Worm (Caenorhabditis elegans): ENCODE data around the gene srz-5.

DNA sequence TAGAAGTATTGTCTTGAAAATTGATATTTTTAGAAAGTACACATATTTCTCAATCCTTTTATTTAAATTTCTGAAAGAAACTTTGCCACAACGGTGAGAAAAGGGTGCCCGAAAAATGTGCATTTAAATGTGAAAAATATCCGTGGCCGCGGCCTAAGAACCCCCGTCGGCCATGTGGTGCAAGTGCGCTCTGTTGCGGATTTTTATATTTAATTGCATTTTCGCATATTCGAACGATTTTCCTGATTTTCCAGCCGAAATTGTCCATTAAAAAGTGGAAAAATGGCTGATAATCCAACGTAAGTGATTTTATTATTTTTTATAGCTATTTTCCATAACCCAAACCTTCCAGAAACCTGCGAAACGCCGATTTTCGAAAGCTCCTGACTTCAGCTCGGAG lies 32.3 kb downstream of the srz-5 start, which contains the start of gene smu-2:
- TF ChIP-seq scrt-1 (GFP tag; IDR thresholded peaks at IDR 0.05), result no peak
- no peak for TF ChIP-seq ets-7 (tag; optimal IDR thresholded peaks at IDR 0.05)
- no peak for TF ChIP-seq aly-1 (tag; optimal IDR thresholded peaks at IDR 0.05)
- 0 out of 2 replicates have a peak, but pooled peaks have one; percentile 17 for TF ChIP-seq flt-1 (GFP tag; IDR thresholded peaks at IDR 0.05)
- TF ChIP-seq ama-1 (optimal IDR thresholded peaks at IDR 0.05), result no peak
- TF ChIP-seq ceh-36 (tag; optimal IDR thresholded peaks at IDR 0.05), result no peak
- TF ChIP-seq hmg-4 (GFP tag; optimal IDR thresholded peaks at IDR 0.05), result no peak
- TF ChIP-seq pes-1 (GFP tag; IDR thresholded peaks at IDR 0.05), result peak; percentile 61; the same call in 1 of the 2 replicates
- 0 out of 2 replicates have a peak, but pooled peaks have one; percentile 6 for TF ChIP-seq sea-1 (GFP tag; conservative IDR thresholded peaks at IDR 0.05)
- no peak for TF ChIP-seq tra-4 (tag; optimal IDR thresholded peaks at IDR 0.05)
- no peak for TF ChIP-seq B0310.2 (tag; optimal IDR thresholded peaks at IDR 0.05)
- TF ChIP-seq hnd-1 (tag; optimal IDR thresholded peaks at IDR 0.05), result no peak
